Worm (Caenorhabditis elegans): ENCODE results near the gene ZK930.6.

ce11 chrII:11887724-11888123 is 4.0 kb downstream of the ZK930.6 start:
- TF ChIP-seq pqm-1 (tag; optimal IDR thresholded peaks at IDR 0.05): no peak
- no peak for TF ChIP-seq F13H6.1 (tag; optimal IDR thresholded peaks at IDR 0.05)
- no peak for TF ChIP-seq hlh-30 (tag; optimal IDR thresholded peaks at IDR 0.05; ENCODE audit: insufficient read depth)
